Fruit fly (Drosophila melanogaster) whole organism, adult: Measurements from ENCODE around the gene Nelf-A.

Source experiments
- CG12768 ChIP-seq: fragments of 200-800 bp; sonication (Bioruptor generic); optimal IDR thresholded peaks from 2 replicates; lab custom pipeline; 2017; ENCODE audit warnings: missing biosample characterization, missing genetic modification characterization, mild to moderate bottlenecking, moderate library complexity, missing genetic modification reagents
- Hr96 ChIP-seq: fragments of 200-800 bp; sonication (Bioruptor generic); optimal IDR thresholded peaks from 2 replicates; lab custom pipeline; 2016; ENCODE audit warnings: missing biosample characterization, missing genetic modification characterization
- pad ChIP-seq: fragments of 200-800 bp; sonication (Bioruptor generic); optimal IDR thresholded peaks from 3 replicates; lab custom pipeline; 2017; ENCODE audit warnings: missing biosample characterization, missing genetic modification characterization, mild to moderate bottlenecking, moderate library complexity, missing genetic modification reagents

DNA sequence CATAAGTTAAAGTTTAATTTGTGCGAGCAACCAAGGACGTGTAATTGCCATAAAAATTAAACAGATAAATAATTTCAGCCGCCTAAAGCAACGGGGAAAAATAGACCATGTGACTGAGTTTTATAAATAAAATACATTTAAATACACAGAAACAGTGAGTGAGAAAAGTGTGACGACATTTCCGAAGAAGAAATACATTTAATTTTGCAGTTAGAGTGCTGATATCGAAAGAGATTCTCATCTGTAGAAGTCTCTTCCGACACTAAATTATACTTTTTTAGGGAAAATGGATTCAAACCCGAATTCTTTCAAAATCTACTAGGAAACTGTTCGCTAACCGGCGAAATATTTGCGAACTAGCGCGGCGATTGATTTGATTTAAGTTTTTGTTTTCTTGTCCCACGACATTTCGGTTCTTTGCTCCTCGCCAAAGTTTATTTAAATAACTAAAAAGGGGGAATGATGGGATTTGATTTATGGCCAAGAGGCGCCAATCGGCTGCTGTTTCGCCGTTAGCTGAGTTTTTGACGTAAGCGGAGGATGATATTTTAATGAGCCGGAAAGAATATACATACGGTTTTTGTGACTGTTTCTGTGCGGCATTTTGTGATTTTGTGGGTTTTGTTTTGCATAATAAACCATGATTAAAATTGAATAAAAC lies 33.9 kb upstream of the Nelf-A start:
- TF ChIP-seq Hr96, result no peak
- TF ChIP-seq pad (GFP tag; lab: Kevin White, UChicago), result no peak
- TF ChIP-seq CG12768 (GFP tag; lab: Kevin White, UChicago), result no peak
